In genomic region chr2L:5977070-5977728, dm6 we compare ENCODE assay signal across 1 fruit fly cellular context.
TF ChIP-seq lines count a peak whose summit lies in the region.

No protein-coding gene starts in this region.

TF ChIP-seq in whole organism, embryonic, 481 proteins besides CTCF, POLR2A, EP300 and RAD21 (continued from another document):
- TF ChIP-seq tap (tag; optimal IDR thresholded peaks at IDR 0.05; lab: Kevin White, UChicago) (peak; percentile 19), Fer1 (GFP tag; optimal IDR thresholded peaks at IDR 0.05; lab: Kevin White, UChicago) (peak; percentile 48), CG10321 (GFP tag; IDR thresholded peaks at IDR 0.05; lab: Robert Waterston, UW) (no peak), CG8290 (GFP tag; optimal IDR thresholded peaks at IDR 0.05; lab: Kevin White, UChicago) (no peak), CG8290 (tag; optimal IDR thresholded peaks at IDR 0.05; lab: Kevin White, UChicago) (peak in 1 of 2 experiments; percentile 17), Ets97D (GFP tag; optimal IDR thresholded peaks at IDR 0.05; lab: Kevin White, UChicago) (no peak), Hey (tag; optimal IDR thresholded peaks at IDR 0.05; lab: Kevin White, UChicago) (peak; percentile 51), CG13287 (GFP tag; IDR thresholded peaks at IDR 0.05; lab: Robert Waterston, UW; ENCODE audit: partially characterized antibody) (no peak), CG14710 (tag; optimal IDR thresholded peaks at IDR 0.05; lab: Kevin White, UChicago) (no peak), onecut (GFP tag; IDR thresholded peaks at IDR 0.05; lab: Robert Waterston, UW) (0 out of 2 replicates have a peak, but pooled peaks have one; percentile 3), crp (GFP tag; optimal IDR thresholded peaks at IDR 0.05; lab: Kevin White, UChicago) (peak in 1 of 2 experiments; percentile 75), pzg (GFP tag; optimal IDR thresholded peaks at IDR 0.05; lab: Kevin White, UChicago) (peak; percentile 15), twi (tag; optimal IDR thresholded peaks at IDR 0.05; lab: Kevin White, UChicago) (peak; percentile 79), CG6765 (GFP tag; optimal IDR thresholded peaks at IDR 0.05; lab: Kevin White, UChicago) (peak; percentile 58), CG12071 (GFP tag; optimal IDR thresholded peaks at IDR 0.05; lab: Kevin White, UChicago) (peak; percentile 8), slbo (GFP tag; IDR thresholded peaks at IDR 0.05; lab: Robert Waterston, UW) (no peak), CG30403 (GFP tag; optimal IDR thresholded peaks at IDR 0.05; lab: Kevin White, UChicago) (no peak), CG10209 (GFP tag; optimal IDR thresholded peaks at IDR 0.05; lab: Kevin White, UChicago) (peak; percentile 5), luna (GFP tag; optimal IDR thresholded peaks at IDR 0.05; lab: Kevin White, UChicago) (no peak), zen (tag; optimal IDR thresholded peaks at IDR 0.05; lab: Kevin White, UChicago) (peak; percentile 22), exex (tag; optimal IDR thresholded peaks at IDR 0.05; lab: Kevin White, UChicago) (peak; percentile 42), kni (GFP tag; optimal IDR thresholded peaks at IDR 0.05; lab: Kevin White, UChicago) (peak; percentile 91), cg (GFP tag; optimal IDR thresholded peaks at IDR 0.05; lab: Kevin White, UChicago) (peak; percentile 36), Sry-δ (GFP tag; optimal IDR thresholded peaks at IDR 0.05; lab: Kevin White, UChicago) (peak; percentile 22), CG10274 (GFP tag; optimal IDR thresholded peaks at IDR 0.05; lab: Kevin White, UChicago) (peak; percentile 11), CG14441 (GFP tag; IDR thresholded peaks at IDR 0.05; lab: Robert Waterston, UW) (no peak), lov (optimal IDR thresholded peaks at IDR 0.05; lab: Kevin White, UChicago) (no peak), lov (GFP tag; IDR thresholded peaks at IDR 0.05; lab: Robert Waterston, UW) (no peak), Hr51 (GFP tag; optimal IDR thresholded peaks at IDR 0.05; lab: Kevin White, UChicago) (peak in 1 of 2 experiments; percentile 32), lola (GFP tag; optimal IDR thresholded peaks at IDR 0.05; lab: Kevin White, UChicago) (no peak), CG8924 (tag; optimal IDR thresholded peaks at IDR 0.05; lab: Kevin White, UChicago) (peak; percentile 35), YL-1 (GFP tag; optimal IDR thresholded peaks at IDR 0.05; lab: Kevin White, UChicago) (peak; percentile 10), CG32767 (GFP tag; IDR thresholded peaks at IDR 0.05; lab: Robert Waterston, UW) (no peak), ftz-f1 (GFP tag; optimal IDR thresholded peaks at IDR 0.05; lab: Kevin White, UChicago) (peak; percentile 85), nmo (GFP tag; optimal IDR thresholded peaks at IDR 0.05; lab: Kevin White, UChicago) (no peak), fu2 (GFP tag; optimal IDR thresholded peaks at IDR 0.05; lab: Kevin White, UChicago) (no peak), sna (GFP tag; IDR thresholded peaks at IDR 0.05; lab: Robert Waterston, UW; ENCODE audit: partially characterized antibody) (no peak), aop (GFP tag; IDR thresholded peaks at IDR 0.05; lab: Robert Waterston, UW) (no peak), pho (GFP tag; optimal IDR thresholded peaks at IDR 0.05; lab: Kevin White, UChicago) (peak; percentile 19), HmgZ (tag; optimal IDR thresholded peaks at IDR 0.05; lab: Kevin White, UChicago) (peak; percentile 22), BEAF-32 (GFP tag; optimal IDR thresholded peaks at IDR 0.05; lab: Kevin White, UChicago) (peak; percentile 48), lilli (GFP tag; optimal IDR thresholded peaks at IDR 0.05; lab: Kevin White, UChicago) (peak; percentile 7), Nf-YB (GFP tag; optimal IDR thresholded peaks at IDR 0.05; lab: Kevin White, UChicago) (no peak), h (optimal IDR thresholded peaks at IDR 0.05; lab: Kevin White, UChicago) (no peak), CG12155 (GFP tag; optimal IDR thresholded peaks at IDR 0.05; lab: Kevin White, UChicago) (no peak), lmd (GFP tag; IDR thresholded peaks at IDR 0.05; lab: Robert Waterston, UW) (no peak), stc (GFP tag; IDR thresholded peaks at IDR 0.05; lab: Robert Waterston, UW) (no peak), jumu (GFP tag; optimal IDR thresholded peaks at IDR 0.05; lab: Kevin White, UChicago) (no peak), CG3281 (GFP tag; optimal IDR thresholded peaks at IDR 0.05; lab: Kevin White, UChicago) (peak; percentile 20), CG12299 (tag; optimal IDR thresholded peaks at IDR 0.05; lab: Kevin White, UChicago) (peak; percentile 3), CG8388 (GFP tag; optimal IDR thresholded peaks at IDR 0.05; lab: Kevin White, UChicago) (no peak), CG18011 (GFP tag; optimal IDR thresholded peaks at IDR 0.05; lab: Kevin White, UChicago) (peak; percentile 36), Adf1 (GFP tag; IDR thresholded peaks at IDR 0.05; lab: Robert Waterston, UW) (no peak), CG10543 (GFP tag; optimal IDR thresholded peaks at IDR 0.05; lab: Kevin White, UChicago) (peak; percentile 51), Meics (GFP tag; optimal IDR thresholded peaks at IDR 0.05; lab: Kevin White, UChicago) (no peak), so (GFP tag; IDR thresholded peaks at IDR 0.05; lab: Robert Waterston, UW) (no peak), kah (GFP tag; optimal IDR thresholded peaks at IDR 0.05; lab: Kevin White, UChicago) (no peak), lab (GFP tag; optimal IDR thresholded peaks at IDR 0.05; lab: Kevin White, UChicago) (peak; percentile 58), Drgx (GFP tag; IDR thresholded peaks at IDR 0.05; lab: Robert Waterston, UW) (no peak), nom (GFP tag; optimal IDR thresholded peaks at IDR 0.05; lab: Kevin White, UChicago) (peak; percentile 67), BtbVII (GFP tag; optimal IDR thresholded peaks at IDR 0.05; lab: Kevin White, UChicago) (no peak), Pdp1 (GFP tag; optimal IDR thresholded peaks at IDR 0.05; lab: Kevin White, UChicago) (peak in 1 of 2 experiments; percentile 38), CG2120 (GFP tag; optimal IDR thresholded peaks at IDR 0.05; lab: Kevin White, UChicago) (peak; percentile 4), chn (GFP tag; optimal IDR thresholded peaks at IDR 0.05; lab: Kevin White, UChicago) (peak; percentile 30), MBD-R2 (GFP tag; IDR thresholded peaks at IDR 0.05; lab: Robert Waterston, UW) (no peak), Nf-YC (tag; optimal IDR thresholded peaks at IDR 0.05; lab: Kevin White, UChicago) (peak; percentile 56), CG10979 (tag; optimal IDR thresholded peaks at IDR 0.05; lab: Kevin White, UChicago) (no peak), CG32772 (GFP tag; IDR thresholded peaks at IDR 0.05; lab: Robert Waterston, UW) (no peak), sug (tag; optimal IDR thresholded peaks at IDR 0.05; lab: Kevin White, UChicago) (peak; percentile 60), scrt (GFP tag; optimal IDR thresholded peaks at IDR 0.05; lab: Kevin White, UChicago) (peak; percentile 1)
